Fruit fly (Drosophila melanogaster) whole organism, embryonic: ENCODE results near the gene Alh.

Experiments
- Aef1 ChIP-seq: fragments of 200-800 bp; sonication (Bioruptor generic); IDR thresholded peaks from 3 replicates; pipeline ENCODE4 v1.3.6; 2022; ENCODE audit warnings: missing biosample characterization, missing genetic modification characterization
- Asciz ChIP-seq: fragments of 200-800 bp; sonication (Bioruptor generic); optimal IDR thresholded peaks from 2 replicates; lab custom pipeline; 2017; ENCODE audit warnings: missing biosample characterization, mild to moderate bottlenecking, missing genetic modification characterization, missing genetic modification reagents
- C15 ChIP-seq: fragments of 200-800 bp; sonication (Bioruptor generic); IDR thresholded peaks from 3 replicates; pipeline ENCODE4 v1.3.6; 2022; ENCODE audit warnings: missing biosample characterization, missing genetic modification characterization
- CG10431 ChIP-seq: fragments of 200-800 bp; sonication (Bioruptor generic); optimal IDR thresholded peaks from 3 replicates; lab custom pipeline; 2018; ENCODE audit warnings: missing biosample characterization, mild to moderate bottlenecking, missing genetic modification characterization
- CG11560 ChIP-seq: fragments of 200-800 bp; sonication (Bioruptor generic); IDR thresholded peaks from 3 replicates; pipeline ENCODE4 v1.3.6; 2022; ENCODE audit warnings: missing biosample characterization, missing genetic modification characterization
- CG1602 ChIP-seq: fragments of 200-800 bp; sonication (Bioruptor generic); optimal IDR thresholded peaks from 3 replicates; lab custom pipeline; 2016; ENCODE audit warnings: missing biosample characterization, missing genetic modification characterization
- CG17912 ChIP-seq: fragments of 200-800 bp; sonication (Bioruptor generic); optimal IDR thresholded peaks from 2 replicates; lab custom pipeline; 2018; ENCODE audit warnings: missing biosample characterization, mild to moderate bottlenecking, missing genetic modification characterization
- CG30020 ChIP-seq: fragments of 200-800 bp; optimal IDR thresholded peaks from 2 replicates; lab custom pipeline; 2019; ENCODE audit warnings: missing biosample characterization, mild to moderate bottlenecking, missing genetic modification characterization, moderate library complexity
- CG31365 ChIP-seq: fragments of 200-800 bp; sonication (Bioruptor generic); optimal IDR thresholded peaks from 2 replicates; lab custom pipeline; 2018; ENCODE audit warnings: missing biosample characterization, mild to moderate bottlenecking, missing genetic modification characterization
- CG31388 ChIP-seq: fragments of 200-800 bp; sonication (Bioruptor generic); optimal IDR thresholded peaks from 2 replicates; lab custom pipeline; 2016; ENCODE audit warnings: missing biosample characterization, missing genetic modification characterization
- CG32767 ChIP-seq: fragments of 200-800 bp; sonication (Bioruptor generic); IDR thresholded peaks from 2 replicates; pipeline ENCODE4 v1.3.6; 2022; ENCODE audit warnings: missing biosample characterization, missing genetic modification characterization
- CG3726 ChIP-seq: fragments of 200-800 bp; sonication (Bioruptor generic); IDR thresholded peaks from 3 replicates; pipeline ENCODE4, ENCODE4 v1.3.6; 2022; ENCODE audit warnings: missing biosample characterization, missing genetic modification characterization
- CG4730 ChIP-seq: fragments of 200-800 bp; sonication (Bioruptor generic); IDR thresholded peaks from 2 replicates; pipeline ENCODE4 v1.3.6; 2022; ENCODE audit warnings: missing biosample characterization, missing genetic modification characterization
- CG6854 ChIP-seq: fragments of 200-800 bp; sonication (Bioruptor generic); optimal IDR thresholded peaks from 3 replicates; lab custom pipeline; 2017; ENCODE audit warnings: missing biosample characterization, mild to moderate bottlenecking, missing genetic modification characterization
- CG7556 ChIP-seq: fragments of 200-800 bp; sonication (Bioruptor generic); optimal IDR thresholded peaks from 2 replicates; lab custom pipeline; 2017; ENCODE audit warnings: missing biosample characterization, mild to moderate bottlenecking, missing genetic modification characterization
- CG7928 ChIP-seq: fragments of 200-800 bp; sonication (Bioruptor generic); optimal IDR thresholded peaks from 2 replicates; lab custom pipeline; 2017; ENCODE audit warnings: missing biosample characterization, mild to moderate bottlenecking, missing genetic modification characterization
- CG9609 ChIP-seq: fragments of 200-800 bp; sonication (Bioruptor generic); optimal IDR thresholded peaks from 3 replicates; lab custom pipeline; 2016; ENCODE audit warnings: missing biosample characterization, missing genetic modification characterization
- Dbx ChIP-seq: fragments of 200-800 bp; sonication (Bioruptor generic); IDR thresholded peaks from 3 replicates; pipeline ENCODE4 v1.3.6; 2022; ENCODE audit warnings: missing biosample characterization, missing genetic modification characterization
- Dfd ChIP-seq, 2 experiments: fragments of >200 bp; optimal IDR thresholded peaks; 2 replicates each; lab custom pipeline; 2017; ENCODE audit warnings: missing biosample characterization in 2 of 2, missing genetic modification characterization in 2 of 2
- E2f2 ChIP-seq: fragments of 200-800 bp; sonication (Bioruptor generic); IDR thresholded peaks from 2 replicates; pipeline ENCODE4 v1.3.6; 2022; ENCODE audit warnings: missing biosample characterization, missing genetic modification characterization
- Ets65A ChIP-seq: fragments of 200-800 bp; sonication (Bioruptor generic); peaks from one replicate; lab custom pipeline; 2016; ENCODE audit warnings: missing biosample characterization, missing genetic modification characterization
- Fer1 ChIP-seq: fragments of 200-800 bp; sonication (Bioruptor generic); optimal IDR thresholded peaks from 2 replicates; lab custom pipeline; 2017; ENCODE audit warnings: missing biosample characterization, mild to moderate bottlenecking, missing genetic modification characterization
- Gug ChIP-seq: fragments of 200-800 bp; sonication (Bioruptor generic); IDR thresholded peaks from 4 replicates; pipeline ENCODE4 v1.3.6; 2022; ENCODE audit warnings: missing biosample characterization, missing genetic modification characterization
- Max ChIP-seq: fragments of 200-800 bp; sonication (Bioruptor generic); optimal IDR thresholded peaks from 2 replicates; lab custom pipeline; 2016; ENCODE audit warnings: missing biosample characterization, mild to moderate bottlenecking, missing genetic modification characterization
- NC2α ChIP-seq: fragments of 200-800 bp; sonication (Bioruptor generic); optimal IDR thresholded peaks from 2 replicates; lab custom pipeline; 2016; ENCODE audit warnings: missing biosample characterization, missing genetic modification characterization
- Nf-YC ChIP-seq: fragments of 200-800 bp; optimal IDR thresholded peaks from 3 replicates; lab custom pipeline; 2019; ENCODE audit warnings: missing biosample characterization, mild to moderate bottlenecking, missing genetic modification characterization, moderate library complexity
- Pdp1 ChIP-seq, 2 experiments: fragments of 200-800 bp; sonication (Bioruptor generic); optimal IDR thresholded peaks; 3 replicates each; lab custom pipeline; 2016; ENCODE audit warnings: missing biosample characterization in 2 of 2, missing genetic modification characterization in 2 of 2, mild to moderate bottlenecking in 1 of 2, moderate library complexity in 1 of 2
- Usf ChIP-seq: fragments of 200-800 bp; sonication (Bioruptor generic); optimal IDR thresholded peaks from 2 replicates; lab custom pipeline; 2017; ENCODE audit warnings: missing genotype, missing biosample characterization, missing genetic modification characterization
- amos ChIP-seq: fragments of 200-800 bp; sonication (Bioruptor generic); IDR thresholded peaks from 2 replicates; pipeline ENCODE4 v1.3.6; 2022; ENCODE audit warnings: missing biosample characterization, missing genetic modification characterization; ENCODE audit not compliant: partially characterized antibody
- az2 ChIP-seq: fragments of 200-800 bp; sonication (Bioruptor generic); optimal IDR thresholded peaks from 3 replicates; lab custom pipeline; 2016; ENCODE audit warnings: missing biosample characterization, missing genetic modification characterization
- ci ChIP-seq: fragments of 200-800 bp; sonication (Bioruptor generic); IDR thresholded peaks from 3 replicates; pipeline ENCODE4 v1.3.6; 2022; ENCODE audit warnings: missing biosample characterization, missing genetic modification characterization
- dmrt11E ChIP-seq: fragments of 200-800 bp; sonication (Bioruptor generic); optimal IDR thresholded peaks from 3 replicates; lab custom pipeline; 2018; ENCODE audit warnings: missing biosample characterization, mild to moderate bottlenecking, missing genetic modification characterization, moderate library complexity
- emc ChIP-seq: fragments of 200-800 bp; sonication (Bioruptor generic); optimal IDR thresholded peaks from 2 replicates; lab custom pipeline; 2016; ENCODE audit warnings: missing biosample characterization, missing genetic modification characterization
- eyg ChIP-seq: fragments of 200-800 bp; sonication (Bioruptor generic); optimal IDR thresholded peaks from 3 replicates; lab custom pipeline; 2016; ENCODE audit warnings: missing biosample characterization, missing genetic modification characterization
- fu2 ChIP-seq: fragments of 200-800 bp; sonication (Bioruptor generic); optimal IDR thresholded peaks from 2 replicates; lab custom pipeline; 2016; ENCODE audit warnings: missing biosample characterization, missing genetic modification characterization
- jumu ChIP-seq: fragments of 200-800 bp; sonication (Bioruptor generic); optimal IDR thresholded peaks from 3 replicates; lab custom pipeline; 2016; ENCODE audit warnings: missing biosample characterization, missing genetic modification characterization
- lilli ChIP-seq: fragments of 200-800 bp; sonication (Bioruptor generic); optimal IDR thresholded peaks from 3 replicates; lab custom pipeline; 2016; ENCODE audit warnings: missing biosample characterization, missing genetic modification characterization
- nau ChIP-seq: fragments of 200-800 bp; sonication (Bioruptor generic); optimal IDR thresholded peaks from 3 replicates; lab custom pipeline; 2017; ENCODE audit warnings: missing biosample characterization, mild to moderate bottlenecking, missing genetic modification characterization, missing genetic modification reagents
- onecut ChIP-seq: fragments of 200-800 bp; sonication (Bioruptor generic); IDR thresholded peaks from 2 replicates; pipeline ENCODE4 v1.3.6; 2022; ENCODE audit warnings: missing biosample characterization, missing genetic modification characterization
- otp ChIP-seq: fragments of 200-800 bp; sonication (Bioruptor generic); IDR thresholded peaks from 3 replicates; pipeline ENCODE4, ENCODE4 v1.3.6; 2022; ENCODE audit warnings: missing biosample characterization, missing genetic modification characterization
- sc ChIP-seq, 3 experiments: fragments of >200 bp in 2 of 3; fragments of 200-800 bp in 1 of 3; sonication (Bioruptor generic) in 1 of 3; optimal IDR thresholded peaks; 2 replicates in 2 of 3; 3 replicates in 1 of 3; lab custom pipeline; 2017; ENCODE audit warnings: mild to moderate bottlenecking in 1 of 3, missing biosample characterization in 1 of 3, missing genetic modification characterization in 1 of 3, missing genetic modification reagents in 1 of 3
- sens-2 ChIP-seq: fragments of 200-800 bp; sonication (Bioruptor generic); IDR thresholded peaks from 2 replicates; pipeline ENCODE4 v1.3.6; 2022; ENCODE audit warnings: missing biosample characterization, missing genetic modification characterization
- so ChIP-seq: fragments of 200-800 bp; sonication (Bioruptor generic); IDR thresholded peaks from 3 replicates; pipeline ENCODE4 v1.3.6; 2022; ENCODE audit warnings: missing biosample characterization, missing genetic modification characterization
- sr ChIP-seq: fragments of 200-800 bp; sonication (Bioruptor generic); IDR thresholded peaks from 3 replicates; pipeline ENCODE4 v1.3.6; 2022; ENCODE audit warnings: missing biosample characterization, missing genetic modification characterization
- sug ChIP-seq: fragments of 200-800 bp; optimal IDR thresholded peaks from 2 replicates; lab custom pipeline; 2019; ENCODE audit warnings: missing biosample characterization, mild to moderate bottlenecking, missing genetic modification characterization, moderate library complexity
- trh ChIP-seq: fragments of 200-800 bp; sonication (Bioruptor generic); optimal IDR thresholded peaks from 2 replicates; lab custom pipeline; 2016; ENCODE audit warnings: missing biosample characterization, missing genetic modification characterization
- tx ChIP-seq: fragments of 200-800 bp; sonication (Bioruptor generic); optimal IDR thresholded peaks from 2 replicates; lab custom pipeline; 2016; ENCODE audit warnings: missing biosample characterization, missing genetic modification characterization
- usp ChIP-seq: fragments of >200 bp; optimal IDR thresholded peaks from 2 replicates; lab custom pipeline; 2017; ENCODE audit warnings: missing biosample characterization, missing genetic modification characterization
- vnd ChIP-seq: fragments of 200-800 bp; sonication (Bioruptor generic); IDR thresholded peaks from 3 replicates; pipeline ENCODE4 v1.3.6; 2022; ENCODE audit warnings: missing biosample characterization, missing genetic modification characterization; ENCODE audit not compliant: partially characterized antibody
- yki ChIP-seq: fragments of >200 bp; optimal IDR thresholded peaks from 3 replicates; lab custom pipeline; 2018
- zfh1 ChIP-seq: fragments of 200-800 bp; sonication (Bioruptor generic); IDR thresholded peaks from 3 replicates; pipeline ENCODE4 v1.3.6; 2022; ENCODE audit warnings: missing biosample characterization, missing genetic modification characterization

The Alh gene

DNA sequence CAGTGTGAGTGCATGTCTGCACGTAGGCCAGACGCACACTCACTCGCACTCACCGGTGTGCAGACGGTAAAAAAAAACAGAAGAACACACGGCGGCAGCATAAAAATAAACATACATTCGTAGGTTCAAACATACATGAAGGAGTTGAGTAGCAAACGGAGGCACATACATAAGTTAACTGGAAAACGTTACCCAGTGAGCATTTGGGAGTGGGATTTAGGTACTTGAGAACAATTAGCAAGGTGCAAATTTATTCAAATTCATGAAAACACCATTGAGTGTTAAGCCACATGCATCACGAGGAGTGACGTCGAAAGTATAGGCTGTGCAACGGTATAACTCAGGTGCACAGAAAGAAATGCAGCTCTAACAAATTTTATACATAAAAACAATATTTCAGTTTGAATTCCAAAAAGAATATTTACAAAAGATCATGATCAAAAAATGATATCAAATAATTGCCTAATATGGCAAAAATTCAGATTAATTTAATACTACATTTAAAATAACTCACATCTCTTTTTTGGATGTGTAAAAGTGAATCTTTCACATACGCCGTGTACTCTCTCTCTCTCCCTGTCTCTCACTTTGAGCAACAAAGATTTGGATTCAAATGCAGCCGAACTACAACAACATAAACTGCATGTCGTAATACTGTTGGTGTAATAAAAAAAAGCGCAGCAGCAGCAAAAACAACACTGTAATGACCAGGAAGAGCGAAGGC is 15.2 kb downstream of the Alh start (continued):
- TF ChIP-seq jumu (peak; percentile 87), zfh1 (GFP tag; lab: Robert Waterston, UW) (no peak), sr (GFP tag; lab: Robert Waterston, UW) (no peak), Asciz (GFP tag; lab: Kevin White, UChicago) (peak; percentile 97), Usf (GFP tag; lab: Kevin White, UChicago) (peak; percentile 77), Dbx (GFP tag; lab: Robert Waterston, UW) (no peak), CG7556 (GFP tag; lab: Kevin White, UChicago) (peak; percentile 90), C15 (GFP tag; lab: Robert Waterston, UW) (no peak), CG7928 (peak; percentile 11), dmrt11E (tag; lab: Kevin White, UChicago) (peak; percentile 99), E2f2 (GFP tag; lab: Robert Waterston, UW) (no peak), CG11560 (tag; lab: Robert Waterston, UW) (no peak), ci (GFP tag; lab: Robert Waterston, UW) (no peak), eyg (GFP tag; lab: Kevin White, UChicago) (peak; percentile 83), Max (GFP tag; lab: Kevin White, UChicago) (peak; percentile 92), Aef1 (GFP tag; lab: Robert Waterston, UW) (no peak), Fer1 (GFP tag; lab: Kevin White, UChicago) (peak; percentile 63), CG10431 (GFP tag; lab: Kevin White, UChicago) (peak; percentile 97), fu2 (peak; percentile 68), CG6854 (peak; percentile 60), amos (GFP tag; lab: Robert Waterston, UW) (no peak), CG31388 (GFP tag; lab: Kevin White, UChicago) (peak; percentile 88), usp (GFP tag; lab: Kevin White, UChicago) (no peak), NC2α (GFP tag; lab: Kevin White, UChicago) (peak; percentile 88), nau (peak; percentile 79), CG1602 (GFP tag; lab: Kevin White, UChicago) (peak; percentile 96), so (GFP tag; lab: Robert Waterston, UW) (no peak), CG9609 (GFP tag; lab: Kevin White, UChicago) (peak; percentile 87), CG17912 (peak; percentile 48), otp (no peak), sc (optimal IDR thresholded peaks at IDR 0.05; lab: Kevin White, UChicago) (no peak), sc (GFP tag; optimal IDR thresholded peaks at IDR 0.05; lab: Kevin White, UChicago) (peak; percentile 96), Nf-YC (peak; percentile 65), CG4730 (GFP tag; lab: Robert Waterston, UW) (no peak), emc (GFP tag; lab: Kevin White, UChicago) (no peak), Gug (GFP tag; lab: Robert Waterston, UW) (peak; percentile 63; the same call in 3 of the 4 replicates), vnd (no peak), CG32767 (GFP tag; lab: Robert Waterston, UW) (no peak), tx (GFP tag; lab: Kevin White, UChicago) (peak; percentile 85), CG31365 (tag; lab: Kevin White, UChicago) (peak; percentile 69), CG30020 (tag; lab: Kevin White, UChicago) (peak; percentile 87), trh (GFP tag; lab: Kevin White, UChicago) (peak; percentile 89), Pdp1 (GFP tag; optimal IDR thresholded peaks at IDR 0.05; lab: Kevin White, UChicago) (peak; percentile 86 to 91), onecut (GFP tag; lab: Robert Waterston, UW) (peak; percentile 90), yki (no peak), Ets65A (GFP tag; lab: Kevin White, UChicago) (peak; percentile 97), CG3726 (GFP tag; lab: Robert Waterston, UW) (no peak), az2 (peak; percentile 97), Dfd (GFP tag; optimal IDR thresholded peaks at IDR 0.05; lab: Kevin White, UChicago) (no peak), sug (peak; percentile 57), sens-2 (GFP tag; lab: Robert Waterston, UW) (no peak), lilli (GFP tag; lab: Kevin White, UChicago) (peak; percentile 85)
